Worm (Caenorhabditis elegans) whole organism, L1 larva: Measurements from ENCODE around the gene nhr-102.

ENCODE experiments used
- C34B4.2 ChIP-seq: sonication (generic microtip); optimal IDR thresholded peaks from 2 replicates; lab custom pipeline; 2017; ENCODE audit warnings: mild to moderate bottlenecking, missing genetic modification characterization, missing compliant biosample characterization
- F16B12.6 ChIP-seq: fragments of 150-350 bp; optimal IDR thresholded peaks from 2 replicates; lab custom pipeline; 2014; ENCODE audit warnings: missing biosample characterization, missing genetic modification characterization
- Y116A8C.19 ChIP-seq: sonication (generic microtip); optimal IDR thresholded peaks from 2 replicates; lab custom pipeline; 2016; ENCODE audit warnings: missing compliant biosample characterization, missing genetic modification characterization, borderline replicate concordance
- aha-1 ChIP-seq: fragments of 150-350 bp; optimal IDR thresholded peaks from 2 replicates; lab custom pipeline; 2014; ENCODE audit warnings: missing biosample characterization, missing genetic modification characterization
- alr-1 ChIP-seq: fragments of 200-800 bp; sonication (Bioruptor generic); optimal IDR thresholded peaks from 2 replicates; lab custom pipeline; 2018; ENCODE audit warnings: borderline replicate concordance, mild to moderate bottlenecking, missing genetic modification characterization, missing compliant biosample characterization
- ama-1 ChIP-seq: fragments of 150-350 bp; optimal IDR thresholded peaks from 2 replicates; lab custom pipeline; 2014
- blmp-1 ChIP-seq: fragments of 150-350 bp; optimal IDR thresholded peaks from 2 replicates; lab custom pipeline; 2014; ENCODE audit warnings: missing biosample characterization, missing genetic modification characterization
- ceh-8 ChIP-seq: fragments of 200-800 bp; sonication (Bioruptor generic); optimal IDR thresholded peaks from 2 replicates; lab custom pipeline; 2018; ENCODE audit warnings: mild to moderate bottlenecking, missing genetic modification characterization, moderate library complexity, missing compliant biosample characterization
- ceh-88 ChIP-seq: fragments of 200-800 bp; sonication (Bioruptor generic); IDR thresholded peaks from 2 replicates; pipeline ENCODE4 v1.3.6; 2022; ENCODE audit warnings: missing genetic modification characterization, missing compliant biosample characterization
- ces-1 ChIP-seq: fragments of 150-350 bp; optimal IDR thresholded peaks from 2 replicates; lab custom pipeline; 2014; ENCODE audit warnings: missing biosample characterization, missing genetic modification reagents, missing genetic modification characterization
- dpl-1 ChIP-seq, 3 experiments: fragments of 150-350 bp in 2 of 3; sonication (generic microtip) in 1 of 3; optimal IDR thresholded peaks; 2 replicates each; lab custom pipeline; 2014 to 2017; ENCODE audit warnings: missing biosample characterization in 3 of 3, missing genetic modification characterization in 3 of 3, missing genetic modification reagents in 3 of 3
- efl-3 ChIP-seq: fragments of 200-800 bp; sonication (Bioruptor generic); optimal IDR thresholded peaks from 2 replicates; lab custom pipeline; 2018; ENCODE audit warnings: mild to moderate bottlenecking, missing genetic modification characterization, missing compliant biosample characterization
- elt-2 ChIP-seq: sonication (generic microtip); optimal IDR thresholded peaks from 2 replicates; lab custom pipeline; 2016; ENCODE audit warnings: missing genetic modification characterization, mild to moderate bottlenecking, inconsistent platforms, missing compliant biosample characterization, missing genetic modification reagents
- elt-3 ChIP-seq, 6 experiments: fragments of 150-350 bp in 1 of 6; sonication (generic microtip); optimal IDR thresholded peaks; 2 replicates each; lab custom pipeline; 2017 to 2018; ENCODE audit warnings: missing biosample characterization in 6 of 6, missing genetic modification characterization in 6 of 6, inconsistent platforms in 1 of 6
- ets-5 ChIP-seq: fragments of 200-800 bp; sonication (Bioruptor generic); IDR thresholded peaks from 2 replicates; pipeline ENCODE4 v1.3.6; 2022; ENCODE audit warnings: missing genetic modification characterization, missing compliant biosample characterization
- fkh-10 ChIP-seq: sonication (generic microtip); optimal IDR thresholded peaks from 2 replicates; lab custom pipeline; 2017; ENCODE audit warnings: missing biosample characterization, missing genetic modification reagents, missing genetic modification characterization
- fkh-8 ChIP-seq: sonication (generic microtip); optimal IDR thresholded peaks from 2 replicates; lab custom pipeline; 2016; ENCODE audit warnings: mild to moderate bottlenecking, missing genetic modification characterization, missing compliant biosample characterization
- hlh-4 ChIP-seq: sonication (generic microtip); optimal IDR thresholded peaks from 2 replicates; lab custom pipeline; 2016; ENCODE audit warnings: mild to moderate bottlenecking, missing genetic modification characterization, missing compliant biosample characterization
- hpl-2 ChIP-seq: fragments of 150-350 bp; optimal IDR thresholded peaks from 2 replicates; lab custom pipeline; 2014; ENCODE audit warnings: missing biosample characterization, missing genetic modification reagents, missing genetic modification characterization
- isw-1 ChIP-seq: fragments of 200-800 bp; sonication (Bioruptor generic); IDR thresholded peaks from 2 replicates; pipeline ENCODE4 v1.3.6; 2022; ENCODE audit warnings: missing genetic modification characterization, missing compliant biosample characterization
- lin-35 ChIP-seq, 2 experiments: fragments of 150-350 bp; optimal IDR thresholded peaks; 2 replicates each; lab custom pipeline; 2014; ENCODE audit warnings: missing biosample characterization in 2 of 2, missing genetic modification characterization in 2 of 2, missing genetic modification reagents in 2 of 2
- mep-1 ChIP-seq: fragments of 150-350 bp; optimal IDR thresholded peaks from 2 replicates; lab custom pipeline; 2014; ENCODE audit warnings: missing biosample characterization, missing genetic modification characterization
- nhr-11 ChIP-seq: fragments of 150-350 bp; optimal IDR thresholded peaks from 2 replicates; lab custom pipeline; 2014; ENCODE audit warnings: missing biosample characterization, missing genetic modification characterization
- nhr-12 ChIP-seq: sonication (generic microtip); optimal IDR thresholded peaks from 2 replicates; lab custom pipeline; 2017; ENCODE audit warnings: missing biosample characterization, missing genetic modification characterization
- nhr-19 ChIP-seq: fragments of 200-800 bp; sonication (Bioruptor generic); conservative IDR thresholded peaks from 2 replicates; pipeline ENCODE4 v1.3.6; 2022; ENCODE audit warnings: missing genetic modification characterization, missing compliant biosample characterization
- nhr-20 ChIP-seq: sonication (generic microtip); optimal IDR thresholded peaks from 2 replicates; lab custom pipeline; 2016; ENCODE audit warnings: mild to moderate bottlenecking, missing genetic modification characterization, missing compliant biosample characterization
- nhr-28 ChIP-seq: fragments of 150-350 bp; optimal IDR thresholded peaks from 2 replicates; lab custom pipeline; 2014; ENCODE audit warnings: missing biosample characterization, missing genetic modification characterization
- nhr-47 ChIP-seq: sonication (generic microtip); optimal IDR thresholded peaks from 2 replicates; lab custom pipeline; 2016; ENCODE audit warnings: mild to moderate bottlenecking, missing genetic modification characterization, moderate library complexity, missing compliant biosample characterization
- nhr-71 ChIP-seq: sonication (generic microtip); optimal IDR thresholded peaks from 2 replicates; lab custom pipeline; 2016; ENCODE audit warnings: mild to moderate bottlenecking, missing genetic modification characterization, moderate library complexity, missing compliant biosample characterization
- nhr-76 ChIP-seq: sonication (generic microtip); optimal IDR thresholded peaks from 2 replicates; lab custom pipeline; 2017; ENCODE audit warnings: missing biosample characterization, missing genetic modification characterization
- nhr-77 ChIP-seq: fragments of 150-350 bp; optimal IDR thresholded peaks from 2 replicates; lab custom pipeline; 2014; ENCODE audit warnings: missing biosample characterization, missing genetic modification characterization
- nhr-85 ChIP-seq: sonication (generic microtip); peaks from one replicate; lab custom pipeline; 2016; ENCODE audit warnings: missing genetic modification characterization, inconsistent platforms, missing compliant biosample characterization
- rnt-1 ChIP-seq: sonication (generic microtip); optimal IDR thresholded peaks from 2 replicates; lab custom pipeline; 2016; ENCODE audit warnings: mild to moderate bottlenecking, missing genetic modification characterization, moderate library complexity, missing compliant biosample characterization
- skn-1 ChIP-seq: fragments of 150-350 bp; optimal IDR thresholded peaks from 2 replicates; lab custom pipeline; 2014; ENCODE audit warnings: missing biosample characterization, missing genetic modification characterization
- sox-4 ChIP-seq: sonication (generic microtip); optimal IDR thresholded peaks from 2 replicates; lab custom pipeline; 2016; ENCODE audit warnings: missing genetic modification characterization, missing compliant biosample characterization
- sptf-1 ChIP-seq: fragments of 150-350 bp; optimal IDR thresholded peaks from 2 replicates; lab custom pipeline; 2014; ENCODE audit warnings: missing biosample characterization, missing genetic modification characterization
- sup-37 ChIP-seq: fragments of 200-800 bp; sonication (Bioruptor generic); optimal IDR thresholded peaks from 2 replicates; lab custom pipeline; 2018; ENCODE audit warnings: mild to moderate bottlenecking, missing genetic modification characterization, missing compliant biosample characterization
- tbx-2 ChIP-seq: sonication (generic microtip); optimal IDR thresholded peaks from 2 replicates; lab custom pipeline; 2016; ENCODE audit warnings: missing genetic modification characterization, missing compliant biosample characterization
- tlp-1 ChIP-seq: fragments of 150-350 bp; optimal IDR thresholded peaks from 2 replicates; lab custom pipeline; 2014; ENCODE audit warnings: missing biosample characterization, missing genetic modification characterization
- unc-130 ChIP-seq: fragments of 150-350 bp; optimal IDR thresholded peaks from 2 replicates; lab custom pipeline; 2017; ENCODE audit warnings: missing biosample characterization, missing genetic modification characterization, inconsistent platforms
- unc-30 ChIP-seq: sonication (generic microtip); optimal IDR thresholded peaks from 2 replicates; lab custom pipeline; 2017; ENCODE audit warnings: missing biosample characterization, missing genetic modification characterization
- xbp-1 ChIP-seq: sonication (generic microtip); optimal IDR thresholded peaks from 2 replicates; lab custom pipeline; 2016; ENCODE audit warnings: missing genetic modification characterization, missing compliant biosample characterization
- zag-1 ChIP-seq: fragments of 150-350 bp; optimal IDR thresholded peaks from 2 replicates; lab custom pipeline; 2014; ENCODE audit warnings: missing biosample characterization, missing genetic modification characterization
- zip-4 ChIP-seq: fragments of 200-800 bp; sonication (Bioruptor generic); optimal IDR thresholded peaks from 2 replicates; lab custom pipeline; 2018; ENCODE audit warnings: mild to moderate bottlenecking, missing genetic modification characterization, moderate library complexity, missing compliant biosample characterization
- ztf-11 ChIP-seq, 2 experiments: sonication (generic microtip); optimal IDR thresholded peaks; 2 replicates each; lab custom pipeline; 2016 to 2017; ENCODE audit warnings: missing genetic modification characterization in 2 of 2, missing biosample characterization in 1 of 2, missing compliant biosample characterization in 1 of 2

The nhr-102 gene

DNA sequence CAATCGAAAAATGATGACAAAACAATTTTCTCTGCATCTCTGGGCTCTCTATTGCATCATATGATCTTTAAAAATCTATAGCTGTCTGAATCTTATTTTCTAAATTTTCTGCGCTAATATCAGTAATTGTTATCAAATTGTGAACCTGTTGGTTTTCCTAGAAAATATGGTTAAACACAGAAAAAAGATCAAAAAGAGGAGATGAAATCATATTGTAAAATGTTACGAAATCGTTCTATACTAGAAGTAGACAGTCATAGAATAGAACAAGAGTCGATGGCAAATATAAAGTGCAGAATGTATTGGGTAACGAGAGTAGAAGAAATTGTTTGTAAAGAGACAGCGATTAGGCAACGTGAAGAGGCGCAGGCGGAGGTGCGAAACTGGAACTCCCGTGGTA lies 4.5 kb upstream of the nhr-102 start (continued):
- TF ChIP-seq fkh-8 (tag; lab: Kevin White, UChicago) (no peak), nhr-19 (GFP tag; lab: Robert Waterston, UW) (peak; percentile 43), nhr-71 (peak; percentile 66), F16B12.6 (tag; lab: Kevin White, UChicago) (no peak), lin-35 (GFP tag; optimal IDR thresholded peaks at IDR 0.05; lab: Kevin White, UChicago) (peak in 1 of 2 experiments; percentile 30), nhr-76 (no peak), xbp-1 (tag; lab: Kevin White, UChicago) (no peak), dpl-1 (GFP tag; optimal IDR thresholded peaks at IDR 0.05; lab: Kevin White, UChicago) (peak; percentile 3 to 20 (median 9)), nhr-77 (tag; lab: Kevin White, UChicago) (peak; percentile 11), C34B4.2 (no peak), tlp-1 (tag; lab: Kevin White, UChicago) (no peak), elt-2 (tag; lab: Kevin White, UChicago) (peak; percentile 58), Y116A8C.19 (tag; lab: Kevin White, UChicago) (no peak), sptf-1 (tag; lab: Kevin White, UChicago) (no peak)

DNA sequence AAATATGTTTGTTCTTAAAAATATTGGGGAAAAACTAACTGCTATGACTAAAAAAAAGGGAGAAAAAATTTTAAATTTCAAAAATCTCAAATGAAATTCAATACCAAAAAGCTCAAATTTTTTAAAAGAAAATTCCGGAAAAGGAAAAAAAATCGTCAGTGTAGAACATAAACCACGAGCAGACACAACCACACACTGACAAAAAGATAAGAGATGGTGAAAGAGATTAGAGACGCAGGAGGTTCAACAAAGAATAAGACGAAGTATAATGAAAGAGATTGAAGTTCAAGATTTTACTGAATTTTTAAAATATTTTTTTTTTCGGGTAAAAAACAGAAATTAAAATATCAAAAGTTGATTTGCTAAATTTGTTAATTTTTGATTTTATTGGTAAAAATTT lies 3.8 kb upstream of the nhr-102 start:
- TF ChIP-seq rnt-1: no peak
- peak; percentile 39 for TF ChIP-seq elt-2 (tag; lab: Kevin White, UChicago)
- TF ChIP-seq lin-35 (GFP tag; optimal IDR thresholded peaks at IDR 0.05; lab: Kevin White, UChicago): peak in 1 of 2 experiments; percentile 9

DNA sequence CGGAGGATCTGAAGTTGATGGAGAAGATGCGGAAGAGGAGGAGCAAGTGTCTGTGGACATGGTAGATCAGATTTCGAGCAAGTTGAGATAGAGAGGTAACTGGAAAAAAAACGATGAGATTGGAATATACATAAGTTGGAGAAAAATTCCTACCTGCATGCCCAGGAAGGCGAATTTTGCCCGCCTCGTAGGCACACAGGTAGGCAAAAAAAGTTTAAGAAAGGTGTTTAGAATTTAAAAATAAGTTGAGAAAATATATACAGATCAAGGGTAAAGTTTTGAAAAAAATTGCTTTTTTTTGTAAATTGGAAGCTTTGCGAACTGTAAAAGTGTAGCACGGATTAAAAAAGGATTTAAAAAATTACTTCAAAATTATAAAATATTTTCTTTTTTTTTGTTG lies 3.3 kb upstream of the nhr-102 start, which contains the start of gene nhr-84:
nhr-84 (minus strand) TSS at position 101 of the 400 bp plus-strand sequence.
- TF ChIP-seq nhr-11 (tag; lab: Kevin White, UChicago) (no peak), sup-37 (GFP tag; lab: Kevin White, UChicago) (no peak)

DNA sequence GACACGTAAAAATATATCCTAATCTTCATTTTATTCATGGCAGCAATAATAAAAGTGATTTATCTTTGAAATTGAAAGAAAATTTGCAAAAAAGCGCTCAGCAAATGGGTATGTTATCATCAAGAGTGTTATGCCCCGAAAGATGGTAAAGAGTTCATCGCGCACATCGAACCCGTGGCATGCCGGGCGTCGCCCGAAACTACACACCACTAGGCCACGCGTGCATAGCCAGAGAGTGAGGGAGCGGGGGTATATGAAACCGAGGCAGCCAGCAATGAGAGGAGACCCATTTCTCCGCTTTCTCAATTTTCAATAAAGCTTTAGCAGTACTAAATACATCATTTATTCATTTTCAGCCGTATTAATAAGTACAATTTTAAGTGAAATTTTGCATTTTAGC lies 2.4 kb downstream of the nhr-102 start:
- peak; percentile 12 for TF ChIP-seq nhr-12 (tag; lab: Kevin White, UChicago)
- peak; percentile 59 for TF ChIP-seq elt-2 (tag; lab: Kevin White, UChicago)
- peak; percentile 38 to 64 (median 51) for TF ChIP-seq dpl-1 (GFP tag; optimal IDR thresholded peaks at IDR 0.05; lab: Kevin White, UChicago)
- no peak for TF ChIP-seq unc-30 (tag; lab: Kevin White, UChicago)
- TF ChIP-seq fkh-10 (GFP tag; lab: Kevin White, UChicago): peak; percentile 34
- TF ChIP-seq zip-4 (GFP tag; lab: Kevin White, UChicago): peak; percentile 18
- no peak for TF ChIP-seq efl-3
- TF ChIP-seq ztf-11 (tag; optimal IDR thresholded peaks at IDR 0.05; lab: Kevin White, UChicago): peak in 1 of 2 experiments; percentile 34
- TF ChIP-seq tlp-1 (tag; lab: Kevin White, UChicago): no peak
- peak; percentile 57 for TF ChIP-seq ceh-8 (GFP tag; lab: Kevin White, UChicago)
- peak; percentile 81 for TF ChIP-seq nhr-47 (tag; lab: Kevin White, UChicago)
- TF ChIP-seq nhr-77 (tag; lab: Kevin White, UChicago): peak; percentile 53
- TF ChIP-seq alr-1 (tag; lab: Kevin White, UChicago): no peak
- peak; percentile 24 for TF ChIP-seq sox-4 (tag; lab: Kevin White, UChicago)
- peak; percentile 66 for TF ChIP-seq nhr-19 (GFP tag; lab: Robert Waterston, UW)
- TF ChIP-seq Y116A8C.19 (tag; lab: Kevin White, UChicago): no peak
- TF ChIP-seq rnt-1: peak; percentile 78
- peak; percentile 56 for TF ChIP-seq tbx-2 (tag; lab: Kevin White, UChicago)
- 0 out of 2 replicates have a peak, but pooled peaks have one; percentile 11 for TF ChIP-seq ceh-88
- no peak for TF ChIP-seq zag-1 (tag; lab: Kevin White, UChicago)
- peak; percentile 75 for TF ChIP-seq nhr-20 (tag; lab: Kevin White, UChicago)
- no peak for TF ChIP-seq ets-5 (GFP tag; lab: Robert Waterston, UW)
- no peak for TF ChIP-seq ama-1 (lab: Kevin White, UChicago)
- TF ChIP-seq nhr-85 (tag; lab: Kevin White, UChicago): peak; percentile 79
- TF ChIP-seq nhr-28 (tag; lab: Kevin White, UChicago): no peak
- no peak for TF ChIP-seq hlh-4 (tag; lab: Kevin White, UChicago)
- no peak for TF ChIP-seq C34B4.2
- peak; percentile 61 for TF ChIP-seq mep-1 (tag; lab: Kevin White, UChicago)
- no peak for TF ChIP-seq ces-1 (GFP tag; lab: Kevin White, UChicago)
- no peak for TF ChIP-seq blmp-1 (tag; lab: Kevin White, UChicago)
- no peak for TF ChIP-seq nhr-11 (tag; lab: Kevin White, UChicago)
- no peak for TF ChIP-seq aha-1 (tag; lab: Kevin White, UChicago)
- TF ChIP-seq xbp-1 (tag; lab: Kevin White, UChicago): peak; percentile 64
- peak; percentile 35 for TF ChIP-seq unc-130 (tag; lab: Kevin White, UChicago)
- TF ChIP-seq F16B12.6 (tag; lab: Kevin White, UChicago): no peak
- peak in 1 of 6 experiments; percentile 29 for TF ChIP-seq elt-3 (tag; optimal IDR thresholded peaks at IDR 0.05; lab: Kevin White, UChicago)
- TF ChIP-seq skn-1 (tag; lab: Kevin White, UChicago): peak; percentile 84
- TF ChIP-seq sup-37 (GFP tag; lab: Kevin White, UChicago): peak; percentile 22
- TF ChIP-seq hpl-2 (GFP tag; lab: Kevin White, UChicago): peak; percentile 13
- peak; percentile 38 for TF ChIP-seq isw-1 (GFP tag; lab: Robert Waterston, UW)
